Worm (Caenorhabditis elegans) whole organism, L1 larva: ENCODE results near the gene unc-68.

Source experiments
- C04F5.9 ChIP-seq: sonication (generic microtip); optimal IDR thresholded peaks from 2 replicates; lab custom pipeline; 2016; ENCODE audit warnings: missing genetic modification characterization, missing compliant biosample characterization
- C16A3.4 ChIP-seq: fragments of 150-350 bp; optimal IDR thresholded peaks from 2 replicates; lab custom pipeline; 2014; ENCODE audit warnings: missing biosample characterization, missing genetic modification characterization
- C34B4.2 ChIP-seq: sonication (generic microtip); optimal IDR thresholded peaks from 2 replicates; lab custom pipeline; 2017; ENCODE audit warnings: mild to moderate bottlenecking, missing genetic modification characterization, missing compliant biosample characterization
- F16B12.6 ChIP-seq: fragments of 150-350 bp; optimal IDR thresholded peaks from 2 replicates; lab custom pipeline; 2014; ENCODE audit warnings: missing biosample characterization, missing genetic modification characterization
- Y116A8C.19 ChIP-seq: sonication (generic microtip); optimal IDR thresholded peaks from 2 replicates; lab custom pipeline; 2016; ENCODE audit warnings: missing compliant biosample characterization, missing genetic modification characterization, borderline replicate concordance
- alr-1 ChIP-seq: fragments of 200-800 bp; sonication (Bioruptor generic); optimal IDR thresholded peaks from 2 replicates; lab custom pipeline; 2018; ENCODE audit warnings: borderline replicate concordance, mild to moderate bottlenecking, missing genetic modification characterization, missing compliant biosample characterization
- aly-2 ChIP-seq: fragments of 150-350 bp; optimal IDR thresholded peaks from 2 replicates; lab custom pipeline; 2014; ENCODE audit warnings: missing biosample characterization, missing genetic modification characterization
- ama-1 ChIP-seq: fragments of 150-350 bp; optimal IDR thresholded peaks from 2 replicates; lab custom pipeline; 2014
- blmp-1 ChIP-seq: fragments of 150-350 bp; optimal IDR thresholded peaks from 2 replicates; lab custom pipeline; 2014; ENCODE audit warnings: missing biosample characterization, missing genetic modification characterization
- ceh-8 ChIP-seq: fragments of 200-800 bp; sonication (Bioruptor generic); optimal IDR thresholded peaks from 2 replicates; lab custom pipeline; 2018; ENCODE audit warnings: mild to moderate bottlenecking, missing genetic modification characterization, moderate library complexity, missing compliant biosample characterization
- ceh-82 ChIP-seq, 3 experiments: fragments of 150-350 bp in 1 of 3; sonication (generic microtip) in 2 of 3; optimal IDR thresholded peaks; 2 replicates each; lab custom pipeline; 2014 to 2017; ENCODE audit warnings: missing biosample characterization in 3 of 3, missing genetic modification characterization in 3 of 3
- ces-1 ChIP-seq: fragments of 150-350 bp; optimal IDR thresholded peaks from 2 replicates; lab custom pipeline; 2014; ENCODE audit warnings: missing biosample characterization, missing genetic modification reagents, missing genetic modification characterization
- dpl-1 ChIP-seq, 3 experiments: fragments of 150-350 bp in 2 of 3; sonication (generic microtip) in 1 of 3; optimal IDR thresholded peaks; 2 replicates each; lab custom pipeline; 2014 to 2017; ENCODE audit warnings: missing biosample characterization in 3 of 3, missing genetic modification characterization in 3 of 3, missing genetic modification reagents in 3 of 3
- dsc-1 ChIP-seq: sonication (generic microtip); optimal IDR thresholded peaks from 2 replicates; lab custom pipeline; 2016; ENCODE audit warnings: mild to moderate bottlenecking, missing genetic modification characterization, missing compliant biosample characterization
- efl-1 ChIP-seq, 4 experiments: fragments of 150-350 bp; optimal IDR thresholded peaks in 3 of 4; peaks in 1 of 4; 1 replicate in 1 of 4; 2 replicates in 3 of 4; lab custom pipeline; 2014; ENCODE audit warnings: missing biosample characterization in 2 of 4, missing genetic modification characterization in 2 of 4, missing genetic modification reagents in 2 of 4
- egl-27 ChIP-seq, 2 experiments: fragments of 150-350 bp in 1 of 2; sonication (generic microtip); optimal IDR thresholded peaks; 3 replicates each; lab custom pipeline; 2017 to 2018; ENCODE audit warnings: missing biosample characterization in 2 of 2, missing genetic modification characterization in 2 of 2, missing genetic modification reagents in 2 of 2
- grh-1 ChIP-seq: fragments of 200-800 bp; sonication (Bioruptor generic); IDR thresholded peaks from 2 replicates; pipeline ENCODE4 v1.3.6; 2022; ENCODE audit warnings: missing genetic modification reagents, missing genetic modification characterization, missing compliant biosample characterization
- hlh-4 ChIP-seq: sonication (generic microtip); optimal IDR thresholded peaks from 2 replicates; lab custom pipeline; 2016; ENCODE audit warnings: mild to moderate bottlenecking, missing genetic modification characterization, missing compliant biosample characterization
- isw-1 ChIP-seq: fragments of 200-800 bp; sonication (Bioruptor generic); IDR thresholded peaks from 2 replicates; pipeline ENCODE4 v1.3.6; 2022; ENCODE audit warnings: missing genetic modification characterization, missing compliant biosample characterization
- jun-1 ChIP-seq: fragments of 150-350 bp; optimal IDR thresholded peaks from 2 replicates; lab custom pipeline; 2014; ENCODE audit warnings: missing biosample characterization, missing genetic modification reagents, missing genetic modification characterization
- lin-13 ChIP-seq: fragments of 150-350 bp; optimal IDR thresholded peaks from 2 replicates; lab custom pipeline; 2014; ENCODE audit warnings: missing biosample characterization, missing genetic modification reagents, missing genetic modification characterization
- lin-14 ChIP-seq: fragments of 200-800 bp; sonication (Bioruptor generic); optimal IDR thresholded peaks from 2 replicates; lab custom pipeline; 2018; ENCODE audit warnings: mild to moderate bottlenecking, missing genetic modification characterization, moderate library complexity, missing compliant biosample characterization
- lin-35 ChIP-seq, 2 experiments: fragments of 150-350 bp; optimal IDR thresholded peaks; 2 replicates each; lab custom pipeline; 2014; ENCODE audit warnings: missing biosample characterization in 2 of 2, missing genetic modification characterization in 2 of 2, missing genetic modification reagents in 2 of 2
- lir-3 ChIP-seq: sonication (generic microtip); optimal IDR thresholded peaks from 2 replicates; lab custom pipeline; 2016; ENCODE audit warnings: mild to moderate bottlenecking, missing genetic modification characterization, moderate library complexity, missing compliant biosample characterization; ENCODE audit not compliant: poor library complexity
- lsy-2 ChIP-seq, 2 experiments: fragments of 150-350 bp; optimal IDR thresholded peaks; 2 replicates each; lab custom pipeline; 2014; ENCODE audit warnings: missing biosample characterization in 2 of 2, missing genetic modification characterization in 2 of 2
- mdl-1 ChIP-seq, 2 experiments: fragments of 150-350 bp; optimal IDR thresholded peaks; 2 replicates each; lab custom pipeline; 2014 to 2017; ENCODE audit warnings: missing biosample characterization in 2 of 2, missing genetic modification characterization in 2 of 2, inconsistent platforms in 1 of 2
- mef-2 ChIP-seq: fragments of 150-350 bp; optimal IDR thresholded peaks from 2 replicates; lab custom pipeline; 2014; ENCODE audit warnings: missing biosample characterization, missing genetic modification characterization
- mep-1 ChIP-seq: fragments of 150-350 bp; optimal IDR thresholded peaks from 2 replicates; lab custom pipeline; 2014; ENCODE audit warnings: missing biosample characterization, missing genetic modification characterization
- nhr-11 ChIP-seq: fragments of 150-350 bp; optimal IDR thresholded peaks from 2 replicates; lab custom pipeline; 2014; ENCODE audit warnings: missing biosample characterization, missing genetic modification characterization
- nhr-12 ChIP-seq: sonication (generic microtip); optimal IDR thresholded peaks from 2 replicates; lab custom pipeline; 2017; ENCODE audit warnings: missing biosample characterization, missing genetic modification characterization
- nhr-20 ChIP-seq: sonication (generic microtip); optimal IDR thresholded peaks from 2 replicates; lab custom pipeline; 2016; ENCODE audit warnings: mild to moderate bottlenecking, missing genetic modification characterization, missing compliant biosample characterization
- nhr-28 ChIP-seq: fragments of 150-350 bp; optimal IDR thresholded peaks from 2 replicates; lab custom pipeline; 2014; ENCODE audit warnings: missing biosample characterization, missing genetic modification characterization
- nhr-47 ChIP-seq: sonication (generic microtip); optimal IDR thresholded peaks from 2 replicates; lab custom pipeline; 2016; ENCODE audit warnings: mild to moderate bottlenecking, missing genetic modification characterization, moderate library complexity, missing compliant biosample characterization
- nhr-71 ChIP-seq: sonication (generic microtip); optimal IDR thresholded peaks from 2 replicates; lab custom pipeline; 2016; ENCODE audit warnings: mild to moderate bottlenecking, missing genetic modification characterization, moderate library complexity, missing compliant biosample characterization
- nhr-77 ChIP-seq: fragments of 150-350 bp; optimal IDR thresholded peaks from 2 replicates; lab custom pipeline; 2014; ENCODE audit warnings: missing biosample characterization, missing genetic modification characterization
- nhr-85 ChIP-seq: sonication (generic microtip); peaks from one replicate; lab custom pipeline; 2016; ENCODE audit warnings: missing genetic modification characterization, inconsistent platforms, missing compliant biosample characterization
- nhr-90 ChIP-seq: sonication (generic microtip); optimal IDR thresholded peaks from 2 replicates; lab custom pipeline; 2016; ENCODE audit warnings: mild to moderate bottlenecking, missing genetic modification characterization, missing compliant biosample characterization; ENCODE audit not compliant: poor library complexity
- pag-3 ChIP-seq: sonication (generic microtip); optimal IDR thresholded peaks from 2 replicates; lab custom pipeline; 2017; ENCODE audit warnings: missing genetic modification characterization, mild to moderate bottlenecking, missing compliant biosample characterization, antibody characterized with exemption, borderline replicate concordance; ENCODE audit not compliant: insufficient read depth
- pax-3 ChIP-seq: fragments of 200-800 bp; sonication (Bioruptor generic); optimal IDR thresholded peaks from 2 replicates; lab custom pipeline; 2018; ENCODE audit warnings: mild to moderate bottlenecking, missing genetic modification characterization, moderate library complexity, missing compliant biosample characterization
- pqm-1 ChIP-seq: sonication (generic microtip); optimal IDR thresholded peaks from 3 replicates; lab custom pipeline; 2017; ENCODE audit warnings: missing biosample characterization, missing genetic modification characterization
- snpc-4 ChIP-seq: fragments of 150-350 bp; optimal IDR thresholded peaks from 2 replicates; lab custom pipeline; 2014; ENCODE audit warnings: missing biosample characterization, missing genetic modification characterization
- snu-23 ChIP-seq: sonication (generic microtip); optimal IDR thresholded peaks from 2 replicates; lab custom pipeline; 2016; ENCODE audit warnings: missing genetic modification characterization, missing compliant biosample characterization
- sox-4 ChIP-seq: sonication (generic microtip); optimal IDR thresholded peaks from 2 replicates; lab custom pipeline; 2016; ENCODE audit warnings: missing genetic modification characterization, missing compliant biosample characterization
- sup-37 ChIP-seq: fragments of 200-800 bp; sonication (Bioruptor generic); optimal IDR thresholded peaks from 2 replicates; lab custom pipeline; 2018; ENCODE audit warnings: mild to moderate bottlenecking, missing genetic modification characterization, missing compliant biosample characterization
- swsn-7 ChIP-seq: sonication (generic microtip); optimal IDR thresholded peaks from 2 replicates; lab custom pipeline; 2016; ENCODE audit warnings: missing genetic modification characterization, missing compliant biosample characterization
- tbx-2 ChIP-seq: sonication (generic microtip); optimal IDR thresholded peaks from 2 replicates; lab custom pipeline; 2016; ENCODE audit warnings: missing genetic modification characterization, missing compliant biosample characterization
- tlp-1 ChIP-seq: fragments of 150-350 bp; optimal IDR thresholded peaks from 2 replicates; lab custom pipeline; 2014; ENCODE audit warnings: missing biosample characterization, missing genetic modification characterization
- unc-130 ChIP-seq: fragments of 150-350 bp; optimal IDR thresholded peaks from 2 replicates; lab custom pipeline; 2017; ENCODE audit warnings: missing biosample characterization, missing genetic modification characterization, inconsistent platforms
- unc-30 ChIP-seq: sonication (generic microtip); optimal IDR thresholded peaks from 2 replicates; lab custom pipeline; 2017; ENCODE audit warnings: missing biosample characterization, missing genetic modification characterization
- unc-98 ChIP-seq: fragments of 200-800 bp; sonication (Bioruptor generic); IDR thresholded peaks from 2 replicates; pipeline ENCODE4 v1.3.6; 2022; ENCODE audit warnings: missing genetic modification characterization, missing compliant biosample characterization
- xbp-1 ChIP-seq: sonication (generic microtip); optimal IDR thresholded peaks from 2 replicates; lab custom pipeline; 2016; ENCODE audit warnings: missing genetic modification characterization, missing compliant biosample characterization
- zag-1 ChIP-seq: fragments of 150-350 bp; optimal IDR thresholded peaks from 2 replicates; lab custom pipeline; 2014; ENCODE audit warnings: missing biosample characterization, missing genetic modification characterization
- ztf-4 ChIP-seq: fragments of 150-350 bp; optimal IDR thresholded peaks from 2 replicates; lab custom pipeline; 2014; ENCODE audit warnings: missing biosample characterization, missing genetic modification characterization

unc-68 gene

DNA sequence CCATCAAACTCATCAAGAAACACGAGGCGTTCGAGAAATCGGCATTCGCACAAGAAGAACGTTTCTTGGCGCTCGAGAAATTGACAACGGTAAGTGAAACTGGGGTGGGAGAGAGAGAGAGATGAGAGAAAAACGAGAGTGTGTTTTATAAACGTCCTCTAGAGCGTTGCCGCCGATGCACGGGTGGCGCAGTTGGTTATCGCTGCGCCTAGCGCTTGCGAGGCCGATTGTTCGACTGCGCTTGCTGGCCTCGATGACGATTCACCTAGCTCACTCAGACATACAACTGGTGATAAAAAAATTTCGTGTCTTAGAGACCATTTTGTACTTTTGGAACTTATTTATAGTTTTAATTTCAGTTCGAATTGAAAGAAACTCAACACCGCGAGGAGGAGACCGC, 40.0 kb downstream of the unc-68 start (continued):
- TF ChIP-seq grh-1 (GFP tag; lab: Robert Waterston, UW) (no peak), lin-35 (GFP tag; optimal IDR thresholded peaks at IDR 0.05; lab: Kevin White, UChicago) (peak; percentile 37 to 62), ceh-8 (GFP tag; lab: Kevin White, UChicago) (no peak), lin-13 (GFP tag; lab: Kevin White, UChicago) (no peak), egl-27 (tag; optimal IDR thresholded peaks at IDR 0.05; lab: Kevin White, UChicago) (no peak), efl-1 (optimal IDR thresholded peaks at IDR 0.05; lab: Kevin White, UChicago) (peak; percentile 37 to 38), efl-1 (GFP tag; optimal IDR thresholded peaks at IDR 0.05 in 1 of 2; lab: Kevin White, UChicago) (peak in 1 of 2 experiments; percentile 95), mef-2 (tag; lab: Kevin White, UChicago) (no peak), ztf-4 (tag; lab: Kevin White, UChicago) (no peak), unc-130 (tag; lab: Kevin White, UChicago) (no peak), dpl-1 (GFP tag; optimal IDR thresholded peaks at IDR 0.05; lab: Kevin White, UChicago) (peak in 1 of 3 experiments; percentile 23), lsy-2 (tag; optimal IDR thresholded peaks at IDR 0.05; lab: Kevin White, UChicago) (peak in 1 of 2 experiments; percentile 44), C04F5.9 (no peak), lin-14 (GFP tag; lab: Kevin White, UChicago) (peak; percentile 55), nhr-11 (tag; lab: Kevin White, UChicago) (no peak), jun-1 (tag; lab: Kevin White, UChicago) (peak; percentile 6), dsc-1 (tag; lab: Kevin White, UChicago) (peak; percentile 49), nhr-20 (peak; percentile 60), nhr-28 (tag; lab: Kevin White, UChicago) (no peak), pqm-1 (tag; lab: Kevin White, UChicago) (no peak), ama-1 (lab: Kevin White, UChicago) (no peak), mep-1 (tag; lab: Kevin White, UChicago) (no peak), nhr-90 (tag; lab: Kevin White, UChicago) (peak; percentile 63), xbp-1 (tag; lab: Kevin White, UChicago) (peak; percentile 24), lir-3 (tag; lab: Kevin White, UChicago) (no peak), nhr-71 (tag; lab: Kevin White, UChicago) (peak; percentile 61), nhr-47 (tag; lab: Kevin White, UChicago) (peak; percentile 62), blmp-1 (no peak), swsn-7 (tag; lab: Kevin White, UChicago) (peak; percentile 51), tbx-2 (tag; lab: Kevin White, UChicago) (peak; percentile 39), pag-3 (tag; lab: Kevin White, UChicago) (no peak), ces-1 (no peak), pax-3 (tag; lab: Kevin White, UChicago) (no peak), alr-1 (tag; lab: Kevin White, UChicago) (no peak), aly-2 (peak; percentile 71), ceh-82 (tag; optimal IDR thresholded peaks at IDR 0.05; lab: Kevin White, UChicago) (peak in 2 of 3 experiments; percentile 9 to 33), hlh-4 (no peak), F16B12.6 (tag; lab: Kevin White, UChicago) (no peak), zag-1 (tag; lab: Kevin White, UChicago) (no peak), sup-37 (GFP tag; lab: Kevin White, UChicago) (no peak), isw-1 (GFP tag; lab: Robert Waterston, UW) (no peak), nhr-12 (tag; lab: Kevin White, UChicago) (no peak), snu-23 (GFP tag; lab: Kevin White, UChicago) (peak; percentile 63), tlp-1 (no peak), sox-4 (tag; lab: Kevin White, UChicago) (peak; percentile 10), Y116A8C.19 (tag; lab: Kevin White, UChicago) (no peak), mdl-1 (tag; optimal IDR thresholded peaks at IDR 0.05; lab: Kevin White, UChicago) (peak in 1 of 2 experiments; percentile 42), unc-98 (no peak), nhr-85 (tag; lab: Kevin White, UChicago) (peak; percentile 20), snpc-4 (tag; lab: Kevin White, UChicago) (no peak), unc-30 (no peak), nhr-77 (no peak), C16A3.4 (tag; lab: Kevin White, UChicago) (peak; percentile 39), C34B4.2 (tag; lab: Kevin White, UChicago) (no peak)
